Fruit fly (Drosophila melanogaster) whole organism, embryonic: ENCODE measurements around the gene vvl.
A peak's percentile ranks its signal among the peaks of the same experiment; 100 is the strongest.

ENCODE experiments used
- Antp ChIP-seq: fragments of 200-800 bp; sonication (Bioruptor generic); optimal IDR thresholded peaks from 3 replicates; lab custom pipeline; 2016; ENCODE audit warnings: missing biosample characterization, missing genetic modification characterization
- Asciz ChIP-seq: fragments of 200-800 bp; sonication (Bioruptor generic); optimal IDR thresholded peaks from 2 replicates; lab custom pipeline; 2017; ENCODE audit warnings: missing biosample characterization, mild to moderate bottlenecking, missing genetic modification characterization, missing genetic modification reagents
- Atf3 ChIP-seq: fragments of 200-800 bp; sonication (Bioruptor generic); optimal IDR thresholded peaks from 3 replicates; lab custom pipeline; 2016; ENCODE audit warnings: missing biosample characterization, missing genetic modification characterization
- Atf6 ChIP-seq: fragments of 200-800 bp; sonication (Bioruptor generic); IDR thresholded peaks from 2 replicates; pipeline ENCODE4 v1.3.6; 2022; ENCODE audit warnings: missing biosample characterization, missing genetic modification characterization
- Blimp-1 ChIP-seq: fragments of 200-800 bp; sonication (Bioruptor generic); optimal IDR thresholded peaks from 3 replicates; lab custom pipeline; 2018; ENCODE audit warnings: missing biosample characterization, missing genetic modification characterization, mild to moderate bottlenecking, moderate library complexity, missing genetic modification reagents
- CG14441 ChIP-seq: fragments of 200-800 bp; sonication (Bioruptor generic); IDR thresholded peaks from 2 replicates; pipeline ENCODE4 v1.3.6; 2022; ENCODE audit warnings: missing biosample characterization, missing genetic modification characterization
- CG15269 ChIP-seq: fragments of 200-800 bp; sonication (Bioruptor generic); optimal IDR thresholded peaks from 2 replicates; lab custom pipeline; 2018; ENCODE audit warnings: missing biosample characterization, mild to moderate bottlenecking, missing genetic modification characterization, moderate library complexity
- CG15514 ChIP-seq: fragments of 200-800 bp; sonication (Bioruptor generic); optimal IDR thresholded peaks from 3 replicates; lab custom pipeline; 2017; ENCODE audit warnings: missing biosample characterization, missing genetic modification characterization, mild to moderate bottlenecking, moderate library complexity, missing genetic modification reagents
- CG1603 ChIP-seq: fragments of 200-800 bp; sonication (Bioruptor generic); optimal IDR thresholded peaks from 2 replicates; lab custom pipeline; 2019; ENCODE audit warnings: missing biosample characterization, mild to moderate bottlenecking, missing genetic modification characterization, moderate library complexity
- CG16813 ChIP-seq: fragments of 200-800 bp; sonication (Bioruptor generic); IDR thresholded peaks from 3 replicates; pipeline ENCODE4 v1.3.6; 2022; ENCODE audit warnings: missing biosample characterization, missing genetic modification characterization; ENCODE audit not compliant: partially characterized antibody
- CG17186 ChIP-seq: fragments of 200-800 bp; sonication (Bioruptor generic); optimal IDR thresholded peaks from 3 replicates; lab custom pipeline; 2017; ENCODE audit warnings: missing biosample characterization, missing genetic modification reagents, missing genetic modification characterization
- CG17328 ChIP-seq: fragments of 200-800 bp; sonication (Bioruptor generic); IDR thresholded peaks from 2 replicates; pipeline ENCODE4 v1.3.6; 2022; ENCODE audit warnings: missing biosample characterization, missing genetic modification characterization
- CG17829 ChIP-seq: fragments of 200-800 bp; optimal IDR thresholded peaks from 2 replicates; lab custom pipeline; 2019; ENCODE audit warnings: missing biosample characterization, mild to moderate bottlenecking, missing genetic modification characterization, moderate library complexity
- CG18476 ChIP-seq: fragments of 200-800 bp; sonication (Bioruptor generic); optimal IDR thresholded peaks from 2 replicates; lab custom pipeline; 2016; ENCODE audit warnings: missing biosample characterization, mild to moderate bottlenecking, missing genetic modification characterization
- CG2202 ChIP-seq: fragments of 200-800 bp; sonication (Bioruptor generic); optimal IDR thresholded peaks from 2 replicates; lab custom pipeline; 2018; ENCODE audit warnings: missing biosample characterization, mild to moderate bottlenecking, missing genetic modification characterization
- CG4404 ChIP-seq: fragments of 200-800 bp; sonication (Bioruptor generic); IDR thresholded peaks from 2 replicates; pipeline ENCODE4 v1.3.6; 2022; ENCODE audit warnings: missing biosample characterization, missing genetic modification characterization
- CG8478 ChIP-seq: fragments of >200 bp; optimal IDR thresholded peaks from 2 replicates; lab custom pipeline; 2018
- CG9437 ChIP-seq: fragments of 200-800 bp; sonication (Bioruptor generic); optimal IDR thresholded peaks from 2 replicates; lab custom pipeline; 2018; ENCODE audit warnings: missing biosample characterization, mild to moderate bottlenecking, missing genetic modification characterization
- CG9609 ChIP-seq: fragments of 200-800 bp; sonication (Bioruptor generic); optimal IDR thresholded peaks from 3 replicates; lab custom pipeline; 2016; ENCODE audit warnings: missing biosample characterization, missing genetic modification characterization
- CG9876 ChIP-seq: fragments of 200-800 bp; sonication (Bioruptor generic); optimal IDR thresholded peaks from 2 replicates; lab custom pipeline; 2016; ENCODE audit warnings: missing biosample characterization, missing genetic modification characterization
- D ChIP-seq, 2 experiments: fragments of 200-800 bp in 1 of 2; fragments of >200 bp in 1 of 2; sonication (Bioruptor generic) in 1 of 2; optimal IDR thresholded peaks; 2 replicates in 1 of 2; 3 replicates in 1 of 2; lab custom pipeline; 2017; ENCODE audit warnings: mild to moderate bottlenecking in 1 of 2, missing biosample characterization in 1 of 2, missing genetic modification characterization in 1 of 2, missing genetic modification reagents in 1 of 2
- Dad ChIP-seq: fragments of 200-800 bp; sonication (Bioruptor generic); optimal IDR thresholded peaks from 3 replicates; lab custom pipeline; 2016; ENCODE audit warnings: missing biosample characterization, missing genetic modification characterization
- Dip2 ChIP-seq: fragments of 200-800 bp; sonication (Bioruptor generic); IDR thresholded peaks from 2 replicates; pipeline ENCODE4 v1.3.6; 2022; ENCODE audit warnings: missing biosample characterization, missing genetic modification characterization
- Elba2 ChIP-seq: fragments of 200-800 bp; sonication (Bioruptor generic); optimal IDR thresholded peaks from 3 replicates; lab custom pipeline; 2016; ENCODE audit warnings: missing biosample characterization, missing genetic modification characterization
- Fer1 ChIP-seq: fragments of 200-800 bp; sonication (Bioruptor generic); optimal IDR thresholded peaks from 2 replicates; lab custom pipeline; 2017; ENCODE audit warnings: missing biosample characterization, mild to moderate bottlenecking, missing genetic modification characterization
- Pdp1 ChIP-seq, 2 experiments: fragments of 200-800 bp; sonication (Bioruptor generic); optimal IDR thresholded peaks; 3 replicates each; lab custom pipeline; 2016; ENCODE audit warnings: missing biosample characterization in 2 of 2, missing genetic modification characterization in 2 of 2, mild to moderate bottlenecking in 1 of 2, moderate library complexity in 1 of 2
- Rfx ChIP-seq: fragments of 200-800 bp; sonication (Bioruptor generic); IDR thresholded peaks from 2 replicates; pipeline ENCODE4 v1.3.6; 2022; ENCODE audit warnings: missing biosample characterization, missing genetic modification characterization
- Scr ChIP-seq: fragments of 200-800 bp; sonication (Bioruptor generic); IDR thresholded peaks from 2 replicates; pipeline ENCODE4 v1.3.6; 2022; ENCODE audit warnings: missing biosample characterization, missing genetic modification characterization; ENCODE audit not compliant: partially characterized antibody
- TFAM ChIP-seq: fragments of 200-800 bp; sonication (Bioruptor generic); optimal IDR thresholded peaks from 2 replicates; lab custom pipeline; 2017; ENCODE audit warnings: missing biosample characterization, missing genetic modification characterization, inconsistent platforms
- Tbp ChIP-seq: fragments of >200 bp; optimal IDR thresholded peaks from 2 replicates; lab custom pipeline; 2018; ENCODE audit warnings: missing biosample characterization, missing genetic modification characterization
- br ChIP-seq: fragments of >200 bp; optimal IDR thresholded peaks from 2 replicates; lab custom pipeline; 2017
- btn ChIP-seq: fragments of 200-800 bp; sonication (Bioruptor generic); optimal IDR thresholded peaks from 2 replicates; lab custom pipeline; 2016; ENCODE audit warnings: missing biosample characterization, missing genetic modification characterization
- da ChIP-seq: fragments of 200-800 bp; sonication (Bioruptor generic); optimal IDR thresholded peaks from 2 replicates; lab custom pipeline; 2016; ENCODE audit warnings: missing biosample characterization, missing genetic modification characterization
- dmrt99B ChIP-seq: fragments of 200-800 bp; sonication (Bioruptor generic); optimal IDR thresholded peaks from 2 replicates; lab custom pipeline; 2018; ENCODE audit warnings: missing biosample characterization, mild to moderate bottlenecking, missing genetic modification characterization, moderate library complexity
- gcm ChIP-seq: fragments of 200-800 bp; sonication (Bioruptor generic); optimal IDR thresholded peaks from 2 replicates; lab custom pipeline; 2019; ENCODE audit warnings: missing biosample characterization, mild to moderate bottlenecking, missing genetic modification characterization, moderate library complexity
- gem ChIP-seq: fragments of 200-800 bp; sonication (Bioruptor generic); optimal IDR thresholded peaks from 2 replicates; lab custom pipeline; 2019; ENCODE audit warnings: missing biosample characterization, mild to moderate bottlenecking, missing genetic modification characterization, moderate library complexity
- gt ChIP-seq: fragments of 200-800 bp; sonication (Bioruptor generic); IDR thresholded peaks from 2 replicates; pipeline ENCODE4 v1.3.6; 2022; ENCODE audit warnings: missing biosample characterization, missing genetic modification characterization
- hbn ChIP-seq: fragments of 200-800 bp; sonication (Bioruptor generic); IDR thresholded peaks from 2 replicates; pipeline ENCODE4 v1.3.6; 2022; ENCODE audit warnings: missing biosample characterization, missing genetic modification characterization; ENCODE audit not compliant: partially characterized antibody
- kah ChIP-seq: fragments of 200-800 bp; sonication (Bioruptor generic); optimal IDR thresholded peaks from 2 replicates; lab custom pipeline; 2018; ENCODE audit warnings: missing biosample characterization, mild to moderate bottlenecking, missing genetic modification characterization
- ken ChIP-seq: fragments of 200-800 bp; sonication (Bioruptor generic); IDR thresholded peaks from 3 replicates; pipeline ENCODE4 v1.3.6; 2022; ENCODE audit warnings: missing biosample characterization, missing genetic modification characterization
- kni ChIP-seq: fragments of 200-800 bp; sonication (Bioruptor generic); optimal IDR thresholded peaks from 3 replicates; lab custom pipeline; 2017; ENCODE audit warnings: mild to moderate bottlenecking, missing biosample characterization, missing genetic modification reagents, missing genetic modification characterization
- nerfin-2 ChIP-seq: fragments of 200-800 bp; sonication (Bioruptor generic); IDR thresholded peaks from 2 replicates; pipeline ENCODE4 v1.3.6; 2022; ENCODE audit warnings: missing biosample characterization, missing genetic modification characterization; ENCODE audit not compliant: partially characterized antibody
- peb ChIP-seq: fragments of 200-800 bp; sonication (Bioruptor generic); IDR thresholded peaks from 2 replicates; pipeline ENCODE4 v1.3.6; 2022; ENCODE audit warnings: missing biosample characterization, missing genetic modification characterization
- rib ChIP-seq: fragments of 200-800 bp; sonication (Bioruptor generic); IDR thresholded peaks from 2 replicates; pipeline ENCODE4 v1.3.6; 2022; ENCODE audit warnings: missing biosample characterization, missing genetic modification characterization
- stwl ChIP-seq: fragments of 200-800 bp; sonication (Bioruptor generic); optimal IDR thresholded peaks from 3 replicates; lab custom pipeline; 2018; ENCODE audit warnings: missing biosample characterization, mild to moderate bottlenecking, missing genetic modification characterization, moderate library complexity
- tgo ChIP-seq: fragments of 200-800 bp; sonication (Bioruptor generic); IDR thresholded peaks from 3 replicates; pipeline ENCODE4 v1.3.6; 2022; ENCODE audit warnings: missing biosample characterization, missing genetic modification characterization
- tna ChIP-seq: fragments of 200-800 bp; sonication (Bioruptor generic); IDR thresholded peaks from 2 replicates; pipeline ENCODE4 v1.3.6; 2022; ENCODE audit warnings: missing biosample characterization, missing genetic modification characterization; ENCODE audit not compliant: partially characterized antibody
- trh ChIP-seq: fragments of 200-800 bp; sonication (Bioruptor generic); optimal IDR thresholded peaks from 2 replicates; lab custom pipeline; 2016; ENCODE audit warnings: missing biosample characterization, missing genetic modification characterization
- wdn ChIP-seq: fragments of 200-800 bp; sonication (Bioruptor generic); IDR thresholded peaks from 2 replicates; pipeline ENCODE4 v1.3.6; 2022; ENCODE audit warnings: missing biosample characterization, missing genetic modification characterization

The vvl gene

dm6 chr3L:6743346-6744165 lies 46.4 kb upstream of the vvl start (continued):
- TF ChIP-seq stwl (tag; lab: Kevin White, UChicago) (peak; percentile 27), Asciz (GFP tag; lab: Kevin White, UChicago) (peak; percentile 4), dmrt99B (tag; lab: Kevin White, UChicago) (no peak), CG9876 (GFP tag; lab: Kevin White, UChicago) (no peak), nerfin-2 (GFP tag; lab: Robert Waterston, UW) (0 out of 2 replicates have a peak, but pooled peaks have one; percentile 42), Pdp1 (GFP tag; optimal IDR thresholded peaks at IDR 0.05; lab: Kevin White, UChicago) (peak in 1 of 2 experiments; percentile 26), trh (GFP tag; lab: Kevin White, UChicago) (no peak), CG8478 (peak; percentile 84), Atf3 (GFP tag; lab: Kevin White, UChicago) (no peak), D (optimal IDR thresholded peaks at IDR 0.05; lab: Kevin White, UChicago) (peak; percentile 100), D (GFP tag; optimal IDR thresholded peaks at IDR 0.05; lab: Kevin White, UChicago) (peak; percentile 41), Rfx (GFP tag; lab: Robert Waterston, UW) (peak; percentile 67), br (no peak), wdn (GFP tag; lab: Robert Waterston, UW) (no peak), gem (tag; lab: Kevin White, UChicago) (peak; percentile 56), Antp (no peak), Elba2 (GFP tag; lab: Kevin White, UChicago) (no peak), CG2202 (tag; lab: Kevin White, UChicago) (no peak), gcm (GFP tag; lab: Kevin White, UChicago) (no peak), CG18476 (GFP tag; lab: Kevin White, UChicago) (no peak), hbn (GFP tag; lab: Robert Waterston, UW) (no peak), btn (no peak), CG4404 (GFP tag; lab: Robert Waterston, UW) (no peak), CG17186 (GFP tag; lab: Kevin White, UChicago) (no peak), gt (no peak), CG14441 (GFP tag; lab: Robert Waterston, UW) (no peak; the same call in 1 of the 2 replicates), Blimp-1 (GFP tag; lab: Kevin White, UChicago) (no peak), Atf6 (GFP tag; lab: Robert Waterston, UW) (peak; percentile 11; the same call in 1 of the 2 replicates), tna (GFP tag; lab: Robert Waterston, UW) (peak; percentile 46; the same call in 1 of the 2 replicates), Dad (GFP tag; lab: Kevin White, UChicago) (no peak), Scr (peak; percentile 63; the same call in 1 of the 2 replicates), TFAM (GFP tag; lab: Kevin White, UChicago) (no peak), CG9437 (GFP tag; lab: Kevin White, UChicago) (peak; percentile 50), CG17328 (no peak), Fer1 (GFP tag; lab: Kevin White, UChicago) (no peak), CG1603 (tag; lab: Kevin White, UChicago) (peak; percentile 34), Tbp (GFP tag; lab: Kevin White, UChicago) (no peak), CG17829 (no peak), ken (GFP tag; lab: Robert Waterston, UW) (no peak), CG15269 (no peak), peb (GFP tag; lab: Robert Waterston, UW) (no peak), rib (peak; percentile 87), CG15514 (GFP tag; lab: Kevin White, UChicago) (peak; percentile 41), kni (peak; percentile 10), CG9609 (no peak), Dip2 (GFP tag; lab: Robert Waterston, UW) (no peak), CG16813 (no peak; the same call in 2 of the 3 replicates), tgo (GFP tag; lab: Robert Waterston, UW) (0 out of 3 replicates have a peak, but pooled peaks have one; percentile 3), da (GFP tag; lab: Kevin White, UChicago) (peak; percentile 39), kah (no peak)
